Fruit fly (Drosophila melanogaster) whole organism, adult: ENCODE data around the gene CG3655.

Source experiments
- CG11617 ChIP-seq: fragments of 200-800 bp; sonication (Bioruptor generic); optimal IDR thresholded peaks from 2 replicates; lab custom pipeline; 2017; ENCODE audit warnings: mild to moderate bottlenecking, missing biosample characterization, missing genetic modification reagents, missing genetic modification characterization
- CG12768 ChIP-seq: fragments of 200-800 bp; sonication (Bioruptor generic); optimal IDR thresholded peaks from 2 replicates; lab custom pipeline; 2017; ENCODE audit warnings: missing biosample characterization, missing genetic modification characterization, mild to moderate bottlenecking, moderate library complexity, missing genetic modification reagents
- CG33017 ChIP-seq: fragments of 200-800 bp; sonication (Bioruptor generic); optimal IDR thresholded peaks from 2 replicates; lab custom pipeline; 2018; ENCODE audit warnings: missing biosample characterization, mild to moderate bottlenecking, missing genetic modification characterization, moderate library complexity
- CG7045 ChIP-seq: fragments of 200-800 bp; sonication (Bioruptor generic); optimal IDR thresholded peaks from 2 replicates; lab custom pipeline; 2017; ENCODE audit warnings: missing biosample characterization, mild to moderate bottlenecking, missing genetic modification characterization
- Hr96 ChIP-seq: fragments of 200-800 bp; sonication (Bioruptor generic); optimal IDR thresholded peaks from 2 replicates; lab custom pipeline; 2016; ENCODE audit warnings: missing biosample characterization, missing genetic modification characterization
- kay ChIP-seq: fragments of 200-800 bp; sonication (Bioruptor generic); peaks from one replicate; lab custom pipeline; 2016; ENCODE audit warnings: missing biosample characterization, missing genetic modification characterization, borderline replicate concordance
- pad ChIP-seq: fragments of 200-800 bp; sonication (Bioruptor generic); optimal IDR thresholded peaks from 3 replicates; lab custom pipeline; 2017; ENCODE audit warnings: missing biosample characterization, missing genetic modification characterization, mild to moderate bottlenecking, moderate library complexity, missing genetic modification reagents
- tj ChIP-seq: fragments of 200-800 bp; sonication (Bioruptor generic); optimal IDR thresholded peaks from 3 replicates; lab custom pipeline; 2017; ENCODE audit warnings: missing biosample characterization, mild to moderate bottlenecking, missing genetic modification characterization, moderate library complexity
- toe ChIP-seq: fragments of 200-800 bp; sonication (Bioruptor generic); optimal IDR thresholded peaks from 2 replicates; lab custom pipeline; 2016; ENCODE audit warnings: missing biosample characterization, missing genetic modification characterization

DNA sequence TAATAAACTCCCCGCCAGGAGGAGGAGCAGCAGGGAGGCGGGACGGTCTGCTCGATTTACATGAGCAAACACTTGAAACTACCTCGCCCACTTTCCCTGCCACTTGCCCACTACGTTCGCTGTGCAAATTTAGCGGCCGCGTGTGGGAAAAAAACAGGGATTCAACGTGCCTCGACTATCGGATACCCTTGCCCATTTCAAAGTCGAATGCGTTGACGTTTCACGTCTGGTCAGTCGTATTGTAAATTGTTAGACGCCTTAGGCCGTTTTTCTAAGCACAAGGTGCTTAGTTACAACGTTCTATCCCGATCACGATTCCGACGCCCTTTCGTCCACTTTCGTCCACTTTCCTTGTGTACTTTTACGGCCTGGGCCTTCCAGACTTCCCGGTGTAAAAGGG is 87.0 kb downstream of the CG3655 start:
- TF ChIP-seq pad (GFP tag; lab: Kevin White, UChicago) (no peak), CG11617 (GFP tag; lab: Kevin White, UChicago) (no peak), CG7045 (GFP tag; lab: Kevin White, UChicago) (no peak), CG12768 (GFP tag; lab: Kevin White, UChicago) (no peak), toe (GFP tag; lab: Kevin White, UChicago) (no peak), tj (no peak), Hr96 (GFP tag; lab: Kevin White, UChicago) (no peak), CG33017 (tag; lab: Kevin White, UChicago) (no peak), kay (GFP tag; lab: Kevin White, UChicago) (no peak)
